Worm (Caenorhabditis elegans) whole organism, young adult: Measurements from ENCODE around the gene twk-7.
A peak's percentile ranks its signal among the peaks of the same experiment; 100 is the strongest.

Experiments
- B0035.1 ChIP-seq: sonication (generic microtip); optimal IDR thresholded peaks from 2 replicates; lab custom pipeline; 2016; ENCODE audit warnings: missing genetic modification characterization, mild to moderate bottlenecking, missing compliant biosample characterization, missing genotype, missing genetic modification reagents
- B0261.1 ChIP-seq: sonication (generic microtip); optimal IDR thresholded peaks from 2 replicates; lab custom pipeline; 2016; ENCODE audit warnings: mild to moderate bottlenecking, missing genetic modification characterization, moderate library complexity, missing compliant biosample characterization
- F10E7.11 ChIP-seq: sonication (generic microtip); optimal IDR thresholded peaks from 2 replicates; lab custom pipeline; 2017; ENCODE audit warnings: mild to moderate bottlenecking, missing genetic modification characterization, moderate library complexity, missing compliant biosample characterization
- F22D6.2 ChIP-seq: sonication (generic microtip); optimal IDR thresholded peaks from 2 replicates; lab custom pipeline; 2016; ENCODE audit warnings: mild to moderate bottlenecking, missing genetic modification characterization, missing compliant biosample characterization
- F37B4.10 ChIP-seq: fragments of 200-800 bp; sonication (Bioruptor generic); IDR thresholded peaks from 2 replicates; pipeline ENCODE4 v1.3.6; 2022; ENCODE audit warnings: missing genetic modification characterization, missing compliant biosample characterization
- K11D2.4 ChIP-seq: fragments of 200-800 bp; sonication (Bioruptor generic); IDR thresholded peaks from 2 replicates; pipeline ENCODE4 v1.3.6; 2022; ENCODE audit warnings: missing genetic modification reagents, missing genetic modification characterization, missing compliant biosample characterization
- K12H6.12 ChIP-seq: fragments of 200-800 bp; sonication (Bioruptor generic); optimal IDR thresholded peaks from 2 replicates; lab custom pipeline; 2018; ENCODE audit warnings: mild to moderate bottlenecking, missing genetic modification characterization, missing compliant biosample characterization
- T26A5.8 ChIP-seq: sonication (generic microtip); optimal IDR thresholded peaks from 2 replicates; lab custom pipeline; 2016; ENCODE audit warnings: missing genetic modification characterization, missing compliant biosample characterization
- Y53G8AR.9 ChIP-seq: fragments of 200-800 bp; sonication (Bioruptor generic); conservative IDR thresholded peaks from 2 replicates; pipeline ENCODE4 v1.3.6; 2022; ENCODE audit warnings: missing genetic modification reagents, missing genetic modification characterization, missing compliant biosample characterization
- Y56A3A.18 ChIP-seq: fragments of 200-800 bp; sonication (Bioruptor generic); IDR thresholded peaks from 2 replicates; pipeline ENCODE4 v1.3.6; 2022; ENCODE audit warnings: missing genetic modification reagents, missing genetic modification characterization, missing compliant biosample characterization
- Y67H2A.10 ChIP-seq: fragments of 200-800 bp; sonication (Bioruptor generic); conservative IDR thresholded peaks from 2 replicates; pipeline ENCODE4 v1.3.6; 2022; ENCODE audit warnings: missing genetic modification reagents, missing genetic modification characterization, missing compliant biosample characterization
- ama-1 ChIP-seq, 3 experiments: fragments of 150-350 bp in 1 of 3; sonication (generic microtip) in 2 of 3; optimal IDR thresholded peaks; 2 replicates each; lab custom pipeline; 2014 to 2018; ENCODE audit warnings: missing biosample characterization in 2 of 3, missing genetic modification characterization in 2 of 3, missing genetic modification reagents in 2 of 3
- aptf-2 ChIP-seq: fragments of 200-800 bp; sonication (Bioruptor generic); conservative IDR thresholded peaks from 2 replicates; pipeline ENCODE4 v1.3.6; 2022; ENCODE audit warnings: missing genetic modification reagents, missing genetic modification characterization, missing compliant biosample characterization
- atf-7 ChIP-seq: sonication (generic microtip); optimal IDR thresholded peaks from 2 replicates; lab custom pipeline; 2017; ENCODE audit warnings: mild to moderate bottlenecking, missing genetic modification characterization, missing compliant biosample characterization
- bed-1 ChIP-seq: fragments of 200-800 bp; sonication (Bioruptor generic); IDR thresholded peaks from 2 replicates; pipeline ENCODE4 v1.3.6; 2022; ENCODE audit warnings: missing genetic modification reagents, missing genetic modification characterization, missing compliant biosample characterization
- ccch-3 ChIP-seq: fragments of 200-800 bp; sonication (Bioruptor generic); optimal IDR thresholded peaks from 2 replicates; lab custom pipeline; 2018; ENCODE audit warnings: mild to moderate bottlenecking, missing genetic modification characterization, missing compliant biosample characterization
- cebp-1 ChIP-seq, 2 experiments: fragments of 200-800 bp in 1 of 2; sonication (Bioruptor generic) in 1 of 2; sonication (generic microtip) in 1 of 2; IDR thresholded peaks in 1 of 2; optimal IDR thresholded peaks in 1 of 2; 2 replicates each; pipeline versions ENCODE4 v1.3.6 to Lab custom; 2017 to 2022; ENCODE audit warnings: missing compliant biosample characterization in 2 of 2, missing genetic modification characterization in 2 of 2, mild to moderate bottlenecking in 1 of 2, missing genetic modification reagents in 1 of 2, moderate library complexity in 1 of 2
- ceh-40 ChIP-seq: fragments of 200-800 bp; sonication (Bioruptor generic); IDR thresholded peaks from 2 replicates; pipeline ENCODE4 v1.3.6; 2022; ENCODE audit warnings: missing genetic modification characterization, missing compliant biosample characterization
- ceh-79 ChIP-seq: sonication (generic microtip); optimal IDR thresholded peaks from 2 replicates; lab custom pipeline; 2017; ENCODE audit warnings: mild to moderate bottlenecking, missing genetic modification characterization, missing compliant biosample characterization
- dpff-1 ChIP-seq: sonication (generic microtip); optimal IDR thresholded peaks from 2 replicates; lab custom pipeline; 2017; ENCODE audit warnings: mild to moderate bottlenecking, missing genetic modification characterization, missing compliant biosample characterization
- dpl-1 ChIP-seq: fragments of 150-350 bp; optimal IDR thresholded peaks from 2 replicates; lab custom pipeline; 2014; ENCODE audit warnings: missing biosample characterization, missing genetic modification reagents, missing genetic modification characterization
- egrh-3 ChIP-seq: fragments of 200-800 bp; sonication (Bioruptor generic); IDR thresholded peaks from 2 replicates; pipeline ENCODE4 v1.3.6; 2022; ENCODE audit warnings: missing genetic modification reagents, missing genetic modification characterization, missing compliant biosample characterization
- ekl-4 ChIP-seq: fragments of 200-800 bp; sonication (Bioruptor generic); IDR thresholded peaks from 2 replicates; pipeline ENCODE4 v1.3.6; 2022; ENCODE audit warnings: missing genetic modification reagents, missing genetic modification characterization, missing compliant biosample characterization
- ets-4 ChIP-seq: fragments of 200-800 bp; sonication (Bioruptor generic); optimal IDR thresholded peaks from 2 replicates; lab custom pipeline; 2018; ENCODE audit warnings: mild to moderate bottlenecking, missing genetic modification characterization, missing compliant biosample characterization
- fkh-3 ChIP-seq: sonication (generic microtip); optimal IDR thresholded peaks from 2 replicates; lab custom pipeline; 2016; ENCODE audit warnings: mild to moderate bottlenecking, missing genetic modification characterization, missing compliant biosample characterization
- hlh-12 ChIP-seq: sonication (generic microtip); optimal IDR thresholded peaks from 2 replicates; lab custom pipeline; 2016; ENCODE audit warnings: missing genetic modification characterization, missing compliant biosample characterization
- hlh-26 ChIP-seq: fragments of 200-800 bp; sonication (Bioruptor generic); conservative IDR thresholded peaks from 2 replicates; pipeline ENCODE4 v1.3.6; 2022; ENCODE audit warnings: missing genetic modification reagents, missing genetic modification characterization, missing compliant biosample characterization
- let-526 ChIP-seq: fragments of 200-800 bp; sonication (Bioruptor generic); IDR thresholded peaks from 2 replicates; pipeline ENCODE4 v1.3.6; 2022; ENCODE audit warnings: missing genetic modification reagents, missing genetic modification characterization, missing compliant biosample characterization
- let-607 ChIP-seq, 2 experiments: fragments of 200-800 bp in 1 of 2; sonication (Bioruptor generic) in 1 of 2; sonication (generic microtip) in 1 of 2; optimal IDR thresholded peaks; 2 replicates each; lab custom pipeline; 2016 to 2018; ENCODE audit warnings: mild to moderate bottlenecking in 2 of 2, missing compliant biosample characterization in 2 of 2, missing genetic modification characterization in 2 of 2, moderate library complexity in 2 of 2, missing genotype in 1 of 2
- lin-26 ChIP-seq: fragments of 200-800 bp; sonication (Bioruptor generic); IDR thresholded peaks from 2 replicates; pipeline ENCODE4 v1.3.6; 2022; ENCODE audit warnings: missing genetic modification reagents, missing genetic modification characterization, missing compliant biosample characterization
- lin-35 ChIP-seq, 3 experiments: fragments of 150-350 bp in 2 of 3; sonication (generic microtip) in 1 of 3; optimal IDR thresholded peaks; 2 replicates each; lab custom pipeline; 2014 to 2018; ENCODE audit warnings: missing biosample characterization in 3 of 3, missing genetic modification characterization in 3 of 3, missing genetic modification reagents in 3 of 3
- lin-40 ChIP-seq: sonication (generic microtip); optimal IDR thresholded peaks from 2 replicates; lab custom pipeline; 2016; ENCODE audit warnings: missing genetic modification characterization, mild to moderate bottlenecking, missing compliant biosample characterization, missing genotype, missing genetic modification reagents
- madf-10 ChIP-seq: sonication (generic microtip); optimal IDR thresholded peaks from 2 replicates; lab custom pipeline; 2016; ENCODE audit warnings: mild to moderate bottlenecking, missing genetic modification characterization, missing compliant biosample characterization
- madf-3 ChIP-seq: fragments of 200-800 bp; sonication (Bioruptor generic); IDR thresholded peaks from 2 replicates; pipeline ENCODE4 v1.3.6; 2022; ENCODE audit warnings: missing genetic modification reagents, missing genetic modification characterization, missing compliant biosample characterization
- madf-6 ChIP-seq: fragments of 200-800 bp; sonication (Bioruptor generic); IDR thresholded peaks from 2 replicates; pipeline ENCODE4 v1.3.6; 2022; ENCODE audit warnings: missing genetic modification reagents, missing genetic modification characterization, missing compliant biosample characterization
- mxl-1 ChIP-seq: sonication (generic microtip); optimal IDR thresholded peaks from 2 replicates; lab custom pipeline; 2016; ENCODE audit warnings: missing genetic modification characterization, missing compliant biosample characterization
- nhr-80 ChIP-seq: sonication (generic microtip); optimal IDR thresholded peaks from 2 replicates; lab custom pipeline; 2016; ENCODE audit warnings: missing genetic modification characterization, missing compliant biosample characterization
- sdz-38 ChIP-seq: sonication (generic microtip); optimal IDR thresholded peaks from 2 replicates; lab custom pipeline; 2016; ENCODE audit warnings: missing genotype, missing genetic modification characterization, missing compliant biosample characterization
- snpc-1.1 ChIP-seq: sonication (generic microtip); optimal IDR thresholded peaks from 2 replicates; lab custom pipeline; 2017; ENCODE audit warnings: missing genetic modification characterization, mild to moderate bottlenecking, missing compliant biosample characterization, antibody characterized with exemption, moderate library complexity, missing genotype, missing genetic modification reagents; ENCODE audit not compliant: insufficient read depth
- sptf-2 ChIP-seq: fragments of 200-800 bp; sonication (Bioruptor generic); optimal IDR thresholded peaks from 2 replicates; lab custom pipeline; 2018; ENCODE audit warnings: mild to moderate bottlenecking, missing genetic modification characterization, missing compliant biosample characterization
- tbp1 ChIP-seq: fragments of 200-800 bp; sonication (Bioruptor generic); optimal IDR thresholded peaks from 2 replicates; lab custom pipeline; 2018; ENCODE audit warnings: mild to moderate bottlenecking, missing genetic modification characterization, missing compliant biosample characterization
- tbx-9 ChIP-seq: sonication (generic microtip); optimal IDR thresholded peaks from 2 replicates; lab custom pipeline; 2016; ENCODE audit warnings: borderline replicate concordance, missing genetic modification characterization, inconsistent platforms, missing compliant biosample characterization
- tlf-1 ChIP-seq: fragments of 200-800 bp; sonication (Bioruptor generic); optimal IDR thresholded peaks from 2 replicates; lab custom pipeline; 2018; ENCODE audit warnings: mild to moderate bottlenecking, missing genetic modification characterization, missing compliant biosample characterization
- zfh-2 ChIP-seq: fragments of 200-800 bp; sonication (Bioruptor generic); conservative IDR thresholded peaks from 2 replicates; pipeline ENCODE4 v1.3.6; 2022; ENCODE audit warnings: missing genetic modification reagents, missing genetic modification characterization, missing compliant biosample characterization
- ztf-18 ChIP-seq: sonication (generic microtip); optimal IDR thresholded peaks from 2 replicates; lab custom pipeline; 2016; ENCODE audit warnings: missing genotype, mild to moderate bottlenecking, missing genetic modification characterization, missing compliant biosample characterization
- ztf-26 ChIP-seq: sonication (generic microtip); optimal IDR thresholded peaks from 2 replicates; lab custom pipeline; 2017; ENCODE audit warnings: missing genetic modification characterization, missing compliant biosample characterization

twk-7 gene

ce11 chrIII:8658367-8658761, 14.8 kb upstream of the twk-7 start (continued):
- TF ChIP-seq ama-1 (optimal IDR thresholded peaks at IDR 0.05; lab: Kevin White, UChicago) (peak; percentile 9), ama-1 (GFP tag; optimal IDR thresholded peaks at IDR 0.05; lab: Kevin White, UChicago) (no peak), hlh-26 (GFP tag; lab: Robert Waterston, UW) (no peak), egrh-3 (0 out of 2 replicates have a peak, but pooled peaks have one; percentile 8), dpff-1 (no peak), F22D6.2 (tag; lab: Kevin White, UChicago) (peak; percentile 80), K12H6.12 (peak; percentile 96), ztf-26 (tag; lab: Kevin White, UChicago) (peak; percentile 93), madf-3 (GFP tag; lab: Robert Waterston, UW) (0 out of 2 replicates have a peak, but pooled peaks have one; percentile 11), atf-7 (tag; lab: Kevin White, UChicago) (peak; percentile 77), madf-6 (GFP tag; lab: Robert Waterston, UW) (no peak), tlf-1 (GFP tag; lab: Kevin White, UChicago) (peak; percentile 86), ekl-4 (GFP tag; lab: Robert Waterston, UW) (0 out of 2 replicates have a peak, but pooled peaks have one; percentile 18), tbp1 (peak; percentile 68), lin-35 (GFP tag; optimal IDR thresholded peaks at IDR 0.05; lab: Kevin White, UChicago) (no peak), Y56A3A.18 (GFP tag; lab: Robert Waterston, UW) (no peak), K11D2.4 (GFP tag; lab: Robert Waterston, UW) (peak; percentile 74), ceh-79 (tag; lab: Kevin White, UChicago) (no peak)

- TF ChIP-seq let-526 (no peak), sptf-2 (no peak), ztf-18 (no peak), tbx-9 (tag; lab: Kevin White, UChicago) (no peak), fkh-3 (tag; lab: Kevin White, UChicago) (no peak), dpl-1 (no peak), ceh-40 (GFP tag; lab: Robert Waterston, UW) (no peak), Y53G8AR.9 (no peak), hlh-12 (tag; lab: Kevin White, UChicago) (no peak), Y67H2A.10 (GFP tag; lab: Robert Waterston, UW) (no peak), aptf-2 (no peak), snpc-1.1 (no peak), ama-1 (optimal IDR thresholded peaks at IDR 0.05; lab: Kevin White, UChicago) (peak; percentile 34), ama-1 (GFP tag; optimal IDR thresholded peaks at IDR 0.05; lab: Kevin White, UChicago) (no peak), ets-4 (peak; percentile 41), F10E7.11 (tag; lab: Kevin White, UChicago) (no peak), F37B4.10 (GFP tag; lab: Robert Waterston, UW) (0 out of 2 replicates have a peak, but pooled peaks have one; percentile 62), T26A5.8 (tag; lab: Kevin White, UChicago) (no peak), lin-26 (GFP tag; lab: Robert Waterston, UW) (no peak), ccch-3 (GFP tag; lab: Kevin White, UChicago) (no peak), mxl-1 (no peak)
Measured at ce11 chrIII:8657676-8658366, 14.3 kb upstream of the twk-7 start.

ce11 chrIII:8656957-8657356, 13.4 kb upstream of the twk-7 start:
- no peak for TF ChIP-seq cebp-1 (GFP tag; IDR thresholded peaks at IDR 0.05; lab: Robert Waterston, UW)
- peak; percentile 21 for TF ChIP-seq cebp-1 (tag; optimal IDR thresholded peaks at IDR 0.05; lab: Kevin White, UChicago)
- TF ChIP-seq madf-10 (tag; lab: Kevin White, UChicago): no peak
- no peak for TF ChIP-seq sdz-38 (tag; lab: Kevin White, UChicago)
- peak; percentile 76 for TF ChIP-seq nhr-80
- no peak for TF ChIP-seq bed-1 (GFP tag; lab: Robert Waterston, UW)
- no peak for TF ChIP-seq dpff-1
- peak; percentile 10 for TF ChIP-seq lin-40 (tag; lab: Kevin White, UChicago)
- TF ChIP-seq egrh-3: no peak
- no peak for TF ChIP-seq B0261.1 (tag; lab: Kevin White, UChicago)
- TF ChIP-seq zfh-2 (GFP tag; lab: Robert Waterston, UW): no peak
- peak; percentile 47 for TF ChIP-seq tbp1
- TF ChIP-seq let-607 (tag; optimal IDR thresholded peaks at IDR 0.05; lab: Kevin White, UChicago): peak in 1 of 2 experiments; percentile 20
- TF ChIP-seq B0035.1: no peak
